Fruit fly (Drosophila melanogaster) whole organism, adult: ENCODE measurements around the gene dwg.

ENCODE experiments used
- CG11617 ChIP-seq: fragments of 200-800 bp; sonication (Bioruptor generic); optimal IDR thresholded peaks from 2 replicates; lab custom pipeline; 2017; ENCODE audit warnings: mild to moderate bottlenecking, missing biosample characterization, missing genetic modification reagents, missing genetic modification characterization
- CG12768 ChIP-seq: fragments of 200-800 bp; sonication (Bioruptor generic); optimal IDR thresholded peaks from 2 replicates; lab custom pipeline; 2017; ENCODE audit warnings: missing biosample characterization, missing genetic modification characterization, mild to moderate bottlenecking, moderate library complexity, missing genetic modification reagents
- CG14711 ChIP-seq: fragments of 200-800 bp; sonication (Bioruptor generic); optimal IDR thresholded peaks from 2 replicates; lab custom pipeline; 2018; ENCODE audit warnings: missing biosample characterization, mild to moderate bottlenecking, missing genetic modification characterization, moderate library complexity
- CG1620 ChIP-seq: fragments of 200-800 bp; sonication (Bioruptor generic); optimal IDR thresholded peaks from 2 replicates; lab custom pipeline; 2016; ENCODE audit warnings: missing biosample characterization, missing genetic modification characterization
- CG33017 ChIP-seq: fragments of 200-800 bp; sonication (Bioruptor generic); optimal IDR thresholded peaks from 2 replicates; lab custom pipeline; 2018; ENCODE audit warnings: missing biosample characterization, mild to moderate bottlenecking, missing genetic modification characterization, moderate library complexity
- CG5204 ChIP-seq: fragments of 200-800 bp; sonication (Bioruptor generic); optimal IDR thresholded peaks from 2 replicates; lab custom pipeline; 2016; ENCODE audit warnings: missing biosample characterization, missing genetic modification characterization
- CG7045 ChIP-seq: fragments of 200-800 bp; sonication (Bioruptor generic); optimal IDR thresholded peaks from 2 replicates; lab custom pipeline; 2017; ENCODE audit warnings: missing biosample characterization, mild to moderate bottlenecking, missing genetic modification characterization
- CG7101 ChIP-seq: fragments of 200-800 bp; sonication (Bioruptor generic); optimal IDR thresholded peaks from 2 replicates; lab custom pipeline; 2018; ENCODE audit warnings: missing biosample characterization, mild to moderate bottlenecking, missing genetic modification characterization, moderate library complexity
- Clk ChIP-seq: fragments of 200-800 bp; sonication (Bioruptor generic); optimal IDR thresholded peaks from 2 replicates; lab custom pipeline; 2017; ENCODE audit warnings: missing biosample characterization, missing genetic modification characterization
- Crg-1 ChIP-seq: fragments of 200-800 bp; sonication (Bioruptor generic); optimal IDR thresholded peaks from 2 replicates; lab custom pipeline; 2016; ENCODE audit warnings: missing biosample characterization, missing genetic modification characterization
- Hr96 ChIP-seq: fragments of 200-800 bp; sonication (Bioruptor generic); optimal IDR thresholded peaks from 2 replicates; lab custom pipeline; 2016; ENCODE audit warnings: missing biosample characterization, missing genetic modification characterization
- Mnt ChIP-seq: fragments of 200-800 bp; sonication (Bioruptor generic); optimal IDR thresholded peaks from 2 replicates; lab custom pipeline; 2016; ENCODE audit warnings: missing biosample characterization, mild to moderate bottlenecking, missing genetic modification characterization
- bab1 ChIP-seq: fragments of 200-800 bp; sonication (Bioruptor generic); optimal IDR thresholded peaks from 3 replicates; lab custom pipeline; 2019; ENCODE audit warnings: missing biosample characterization, mild to moderate bottlenecking, missing genetic modification characterization, moderate library complexity
- cic ChIP-seq: fragments of 200-800 bp; sonication (Bioruptor generic); optimal IDR thresholded peaks from 2 replicates; lab custom pipeline; 2017; ENCODE audit warnings: missing biosample characterization, mild to moderate bottlenecking, missing genetic modification characterization, moderate library complexity
- cnc ChIP-seq, 2 experiments: fragments of >200 bp; optimal IDR thresholded peaks; 2 replicates each; lab custom pipeline; 2017
- kay ChIP-seq: fragments of 200-800 bp; sonication (Bioruptor generic); peaks from one replicate; lab custom pipeline; 2016; ENCODE audit warnings: missing biosample characterization, missing genetic modification characterization, borderline replicate concordance
- ovo ChIP-seq: fragments of 200-800 bp; sonication (Bioruptor generic); optimal IDR thresholded peaks from 2 replicates; lab custom pipeline; 2016; ENCODE audit warnings: missing biosample characterization, missing genetic modification characterization
- pad ChIP-seq: fragments of 200-800 bp; sonication (Bioruptor generic); optimal IDR thresholded peaks from 3 replicates; lab custom pipeline; 2017; ENCODE audit warnings: missing biosample characterization, missing genetic modification characterization, mild to moderate bottlenecking, moderate library complexity, missing genetic modification reagents
- tj ChIP-seq: fragments of 200-800 bp; sonication (Bioruptor generic); optimal IDR thresholded peaks from 3 replicates; lab custom pipeline; 2017; ENCODE audit warnings: missing biosample characterization, mild to moderate bottlenecking, missing genetic modification characterization, moderate library complexity
- toe ChIP-seq: fragments of 200-800 bp; sonication (Bioruptor generic); optimal IDR thresholded peaks from 2 replicates; lab custom pipeline; 2016; ENCODE audit warnings: missing biosample characterization, missing genetic modification characterization

Gene dwg

DNA sequence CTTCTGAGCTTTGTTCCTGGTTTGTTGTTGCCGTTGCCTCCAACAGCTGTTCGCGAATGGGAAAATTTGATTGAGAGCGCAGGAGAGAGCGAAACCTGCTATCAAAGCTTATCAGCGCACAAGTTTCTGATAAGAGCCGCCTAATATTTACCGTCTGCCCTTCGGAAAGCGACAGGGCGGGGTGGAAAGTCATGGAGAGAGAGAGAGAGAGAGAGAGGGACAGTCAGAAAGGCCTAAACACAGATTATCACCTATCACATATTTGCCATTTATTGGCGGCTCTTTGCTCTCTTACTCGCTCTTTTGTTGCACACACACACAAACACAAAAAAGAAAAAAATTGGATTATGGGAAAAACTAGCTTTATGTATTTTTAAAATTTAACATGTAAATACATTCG, 16.1 kb downstream of the dwg start:
- TF ChIP-seq CG11617 (GFP tag; lab: Kevin White, UChicago) (no peak), CG7101 (tag; lab: Kevin White, UChicago) (no peak), CG5204 (GFP tag; lab: Kevin White, UChicago) (no peak)

- no peak for TF ChIP-seq cnc (optimal IDR thresholded peaks at IDR 0.05; lab: Kevin White, UChicago)
- peak; percentile 91 for TF ChIP-seq CG11617 (GFP tag; lab: Kevin White, UChicago)
- peak; percentile 77 for TF ChIP-seq Clk
- TF ChIP-seq kay = peak; percentile 90
- TF ChIP-seq CG33017 (tag; lab: Kevin White, UChicago) = peak; percentile 95
- peak; percentile 90 for TF ChIP-seq CG7045
- TF ChIP-seq pad = peak; percentile 82
- TF ChIP-seq ovo = peak; percentile 17
- TF ChIP-seq Mnt (GFP tag; lab: Kevin White, UChicago) = peak; percentile 85
- TF ChIP-seq CG1620 (GFP tag; lab: Kevin White, UChicago) = peak; percentile 47
- TF ChIP-seq cic (GFP tag; lab: Kevin White, UChicago) = peak; percentile 81
- peak; percentile 56 for TF ChIP-seq toe (GFP tag; lab: Kevin White, UChicago)
- peak; percentile 67 for TF ChIP-seq tj (GFP tag; lab: Kevin White, UChicago)
- peak; percentile 88 for TF ChIP-seq CG12768 (GFP tag; lab: Kevin White, UChicago)
- TF ChIP-seq Crg-1 (GFP tag; lab: Kevin White, UChicago) = peak; percentile 80
- TF ChIP-seq CG14711 (tag; lab: Kevin White, UChicago) = peak; percentile 93
- TF ChIP-seq Hr96 (GFP tag; lab: Kevin White, UChicago) = peak; percentile 84
- TF ChIP-seq CG5204 (GFP tag; lab: Kevin White, UChicago) = peak; percentile 75
- peak; percentile 57 for TF ChIP-seq bab1 (GFP tag; lab: Kevin White, UChicago)
- peak; percentile 97 for TF ChIP-seq CG7101 (tag; lab: Kevin White, UChicago)
Observed at dm6 chrX:2744042-2744441, 16.5 kb downstream of the dwg start, which contains the start of gene Syx4. Gene Syx4 (minus strand): TSS chrX:2744076.

- no peak for TF ChIP-seq toe (GFP tag; lab: Kevin White, UChicago)
- TF ChIP-seq bab1 (GFP tag; lab: Kevin White, UChicago) = no peak
- TF ChIP-seq pad = no peak
- TF ChIP-seq cic (GFP tag; lab: Kevin White, UChicago) = no peak
- no peak for TF ChIP-seq CG1620 (GFP tag; lab: Kevin White, UChicago)
- no peak for TF ChIP-seq Mnt (GFP tag; lab: Kevin White, UChicago)
- TF ChIP-seq CG7045 = no peak
- no peak for TF ChIP-seq CG33017 (tag; lab: Kevin White, UChicago)
- TF ChIP-seq ovo = no peak
- TF ChIP-seq CG12768 (GFP tag; lab: Kevin White, UChicago) = no peak
- no peak for TF ChIP-seq CG14711 (tag; lab: Kevin White, UChicago)
- TF ChIP-seq CG11617 (GFP tag; lab: Kevin White, UChicago) = no peak
- no peak for TF ChIP-seq CG7101 (tag; lab: Kevin White, UChicago)
- no peak for TF ChIP-seq CG5204 (GFP tag; lab: Kevin White, UChicago)
- no peak for TF ChIP-seq kay
- no peak for TF ChIP-seq cnc (optimal IDR thresholded peaks at IDR 0.05; lab: Kevin White, UChicago)
Observed at dm6 chrX:2749693-2750092, 22.2 kb downstream of the dwg start.

DNA sequence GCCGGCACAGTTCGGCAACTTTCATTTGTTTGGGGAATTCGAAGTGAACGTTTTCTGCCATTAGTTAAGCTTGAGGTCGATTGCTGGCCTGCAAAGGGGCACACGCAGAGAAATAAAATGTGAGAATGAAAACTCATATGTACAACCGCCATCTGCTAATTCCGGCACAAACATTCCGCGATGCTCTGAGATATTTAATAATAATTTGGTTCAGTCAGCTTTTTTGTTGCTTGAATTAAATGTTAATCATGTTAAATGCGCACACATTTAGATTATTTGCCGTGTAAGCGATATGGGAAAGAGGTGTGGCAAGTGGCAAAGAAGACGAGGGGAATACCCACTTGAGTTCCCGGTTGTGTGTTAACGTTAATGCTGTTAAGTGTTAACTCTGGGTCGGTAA, 29.9 kb downstream of the dwg start:
- no peak for TF ChIP-seq cnc (optimal IDR thresholded peaks at IDR 0.05; lab: Kevin White, UChicago)
- no peak for TF ChIP-seq CG12768 (GFP tag; lab: Kevin White, UChicago)
- TF ChIP-seq bab1 (GFP tag; lab: Kevin White, UChicago) = no peak
- TF ChIP-seq CG14711 (tag; lab: Kevin White, UChicago) = no peak
- no peak for TF ChIP-seq Hr96 (GFP tag; lab: Kevin White, UChicago)
- TF ChIP-seq Crg-1 (GFP tag; lab: Kevin White, UChicago) = no peak
- TF ChIP-seq Mnt (GFP tag; lab: Kevin White, UChicago) = no peak
- no peak for TF ChIP-seq ovo
- no peak for TF ChIP-seq tj (GFP tag; lab: Kevin White, UChicago)
- TF ChIP-seq cic (GFP tag; lab: Kevin White, UChicago) = no peak
- TF ChIP-seq CG33017 (tag; lab: Kevin White, UChicago) = no peak
- TF ChIP-seq CG11617 (GFP tag; lab: Kevin White, UChicago) = no peak
- no peak for TF ChIP-seq kay
- no peak for TF ChIP-seq Clk
- TF ChIP-seq CG5204 (GFP tag; lab: Kevin White, UChicago) = no peak
- TF ChIP-seq CG7045 = no peak
- no peak for TF ChIP-seq pad

- TF ChIP-seq Crg-1 (GFP tag; lab: Kevin White, UChicago) = no peak
- TF ChIP-seq CG11617 (GFP tag; lab: Kevin White, UChicago) = no peak
- TF ChIP-seq CG33017 (tag; lab: Kevin White, UChicago) = no peak
- TF ChIP-seq Hr96 (GFP tag; lab: Kevin White, UChicago) = no peak
Observed at dm6 chrX:2761198-2761597, 33.7 kb downstream of the dwg start.

- TF ChIP-seq cic (GFP tag; lab: Kevin White, UChicago) (no peak), tj (GFP tag; lab: Kevin White, UChicago) (no peak), bab1 (GFP tag; lab: Kevin White, UChicago) (no peak), cnc (optimal IDR thresholded peaks at IDR 0.05; lab: Kevin White, UChicago) (no peak)
Observed at dm6 chrX:2765440-2765839, 37.9 kb downstream of the dwg start.
